Fruit fly (Drosophila melanogaster) whole organism, wandering third instar larva: Measurements from ENCODE around the gene CG32221.

ENCODE experiments used
- Abd-B ChIP-seq: fragments of >200 bp; optimal IDR thresholded peaks from 2 replicates; lab custom pipeline; 2017; ENCODE audit warnings: missing biosample characterization, missing genetic modification characterization
- CG32264 ChIP-seq: fragments of 200-800 bp; sonication (Bioruptor generic); optimal IDR thresholded peaks from 2 replicates; lab custom pipeline; 2016; ENCODE audit warnings: missing biosample characterization, missing genetic modification characterization
- CG9705 ChIP-seq: fragments of 200-800 bp; sonication (Bioruptor generic); optimal IDR thresholded peaks from 2 replicates; lab custom pipeline; 2018; ENCODE audit warnings: missing biosample characterization, mild to moderate bottlenecking, missing genetic modification characterization
- CrebA ChIP-seq: fragments of 200-800 bp; sonication (Bioruptor generic); optimal IDR thresholded peaks from 2 replicates; lab custom pipeline; 2016; ENCODE audit warnings: missing biosample characterization, mild to moderate bottlenecking, missing genetic modification characterization, borderline replicate concordance
- Dfd ChIP-seq: fragments of >200 bp; optimal IDR thresholded peaks from 2 replicates; lab custom pipeline; 2017; ENCODE audit warnings: missing biosample characterization, missing genetic modification characterization
- Dif ChIP-seq: fragments of 200-275, 200-300 bp; sonication (Bioruptor generic); optimal IDR thresholded peaks from 2 replicates; lab custom pipeline; 2018; ENCODE audit warnings: missing biosample characterization, missing genetic modification characterization; ENCODE audit not compliant: partially characterized antibody
- GATAd ChIP-seq: sonication (Bioruptor generic); optimal IDR thresholded peaks from 2 replicates; lab custom pipeline; 2016; ENCODE audit warnings: missing biosample characterization, missing genetic modification characterization
- HLH106 ChIP-seq: fragments of 200-800 bp; optimal IDR thresholded peaks from 3 replicates; lab custom pipeline; 2019; ENCODE audit warnings: missing biosample characterization, mild to moderate bottlenecking, missing genetic modification characterization, moderate library complexity
- Hnf4 ChIP-seq: fragments of 200-800 bp; sonication (Bioruptor generic); optimal IDR thresholded peaks from 2 replicates; lab custom pipeline; 2016; ENCODE audit warnings: missing biosample characterization, mild to moderate bottlenecking, missing genetic modification characterization
- Hr78 ChIP-seq: fragments of >200 bp; optimal IDR thresholded peaks from 2 replicates; lab custom pipeline; 2017; ENCODE audit warnings: missing biosample characterization, missing genetic modification characterization
- Hr83 ChIP-seq: fragments of 200-300 bp; sonication (Bioruptor generic); optimal IDR thresholded peaks from 2 replicates; lab custom pipeline; 2016; ENCODE audit warnings: missing biosample characterization, mild to moderate bottlenecking, missing genetic modification characterization, moderate library complexity; ENCODE audit not compliant: poor library complexity, severe bottlenecking
- Jra ChIP-seq: sonication (Bioruptor generic); optimal IDR thresholded peaks from 2 replicates; lab custom pipeline; 2016; ENCODE audit warnings: missing biosample characterization, missing genetic modification characterization
- Mio ChIP-seq: sonication (Bioruptor generic); optimal IDR thresholded peaks from 2 replicates; lab custom pipeline; 2016; ENCODE audit warnings: missing biosample characterization, missing genetic modification characterization
- Myc ChIP-seq: fragments of >200 bp; optimal IDR thresholded peaks from 2 replicates; lab custom pipeline; 2017
- N ChIP-seq: fragments of >200 bp; optimal IDR thresholded peaks from 2 replicates; lab custom pipeline; 2018; ENCODE audit warnings: missing biosample characterization, missing external identifiers, missing genetic modification characterization
- OdsH ChIP-seq: fragments of 200-800 bp; sonication (Bioruptor generic); optimal IDR thresholded peaks from 2 replicates; lab custom pipeline; 2016; ENCODE audit warnings: missing biosample characterization, mild to moderate bottlenecking, missing genetic modification characterization
- Rel ChIP-seq, 2 experiments: fragments of 200-800 bp; sonication (Bioruptor generic) in 1 of 2; optimal IDR thresholded peaks; 2 replicates in 1 of 2; 3 replicates in 1 of 2; lab custom pipeline; 2016 to 2019; ENCODE audit warnings: mild to moderate bottlenecking in 2 of 2, missing biosample characterization in 2 of 2, missing genetic modification characterization in 2 of 2, moderate library complexity in 1 of 2
- br ChIP-seq: fragments of 200-800 bp; sonication (Bioruptor generic); optimal IDR thresholded peaks from 2 replicates; lab custom pipeline; 2016; ENCODE audit warnings: missing biosample characterization, missing genetic modification characterization
- brk ChIP-seq: fragments of 200-800 bp; sonication (Bioruptor generic); optimal IDR thresholded peaks from 2 replicates; lab custom pipeline; 2016; ENCODE audit warnings: missing biosample characterization, mild to moderate bottlenecking, missing genetic modification characterization
- dl ChIP-seq, 2 experiments: fragments of 175-275, 200-275 bp in 1 of 2; fragments of 200-275 bp in 1 of 2; sonication (Bioruptor generic); optimal IDR thresholded peaks; lab custom pipeline; 2018; ENCODE audit warnings: mild to moderate bottlenecking in 2 of 2, missing biosample characterization in 2 of 2, missing genetic modification characterization in 2 of 2, moderate library complexity in 2 of 2; ENCODE audit not compliant: partially characterized antibody in 2 of 2, insufficient read depth in 1 of 2
- dmrt93B ChIP-seq: fragments of 200-800 bp; sonication (Bioruptor generic); optimal IDR thresholded peaks from 2 replicates; lab custom pipeline; 2018; ENCODE audit warnings: missing biosample characterization, mild to moderate bottlenecking, missing genetic modification characterization
- dsf ChIP-seq: sonication (Bioruptor generic); optimal IDR thresholded peaks from 2 replicates; lab custom pipeline; 2016; ENCODE audit warnings: missing biosample characterization, missing genetic modification characterization, borderline replicate concordance
- ey ChIP-seq: fragments of 200-800 bp; sonication (Bioruptor generic); optimal IDR thresholded peaks from 2 replicates; lab custom pipeline; 2016; ENCODE audit warnings: missing biosample characterization, missing genetic modification characterization
- foxo ChIP-seq, 2 experiments: fragments of 200-800 bp; sonication (Bioruptor generic); optimal IDR thresholded peaks; 2 replicates in 1 of 2; 3 replicates in 1 of 2; lab custom pipeline; 2016 to 2017; ENCODE audit warnings: missing biosample characterization in 2 of 2, missing genetic modification characterization in 2 of 2
- fru ChIP-seq: fragments of 200-800 bp; sonication (Bioruptor generic); optimal IDR thresholded peaks from 3 replicates; lab custom pipeline; 2016; ENCODE audit warnings: missing biosample characterization, mild to moderate bottlenecking, missing genetic modification characterization
- h ChIP-seq: fragments of 200-800 bp; sonication (Bioruptor generic); optimal IDR thresholded peaks from 3 replicates; lab custom pipeline; 2016; ENCODE audit warnings: missing biosample characterization, mild to moderate bottlenecking, missing genetic modification characterization
- jim ChIP-seq: fragments of 175-275, 200-325 bp; sonication (Bioruptor generic); optimal IDR thresholded peaks from 2 replicates; lab custom pipeline; 2016; ENCODE audit warnings: missing biosample characterization, mild to moderate bottlenecking, missing genetic modification characterization
- pan ChIP-seq: fragments of >200 bp; optimal IDR thresholded peaks from 2 replicates; lab custom pipeline; 2017
- psq ChIP-seq: fragments of 200-800 bp; sonication (Bioruptor generic); optimal IDR thresholded peaks from 3 replicates; lab custom pipeline; 2017; ENCODE audit warnings: missing biosample characterization, mild to moderate bottlenecking, missing genetic modification characterization, moderate library complexity
- rgr ChIP-seq: fragments of 200-800 bp; sonication (Bioruptor generic); optimal IDR thresholded peaks from 3 replicates; lab custom pipeline; 2016; ENCODE audit warnings: missing biosample characterization, mild to moderate bottlenecking, missing genetic modification characterization
- sage ChIP-seq: fragments of 200-800 bp; sonication (Bioruptor generic); optimal IDR thresholded peaks from 2 replicates; lab custom pipeline; 2016; ENCODE audit warnings: missing biosample characterization, mild to moderate bottlenecking, missing genetic modification characterization
- sv ChIP-seq: fragments of 200-800 bp; sonication (Bioruptor generic); optimal IDR thresholded peaks from 3 replicates; lab custom pipeline; 2016; ENCODE audit warnings: missing biosample characterization, missing genetic modification characterization
- tai ChIP-seq: sonication (Bioruptor generic); optimal IDR thresholded peaks from 2 replicates; lab custom pipeline; 2016; ENCODE audit warnings: missing biosample characterization, missing genetic modification characterization
- usp ChIP-seq: fragments of >200 bp; optimal IDR thresholded peaks from 2 replicates; lab custom pipeline; 2017; ENCODE audit warnings: missing biosample characterization, missing genetic modification characterization

CG32221 gene

dm6 chr3L:19848080-19848479, 13.6 kb downstream of the CG32221 start:
- TF ChIP-seq dmrt93B, result no peak
- TF ChIP-seq CrebA (GFP tag; lab: Kevin White, UChicago), result no peak
- no peak for TF ChIP-seq usp (GFP tag; lab: Kevin White, UChicago)
- no peak for TF ChIP-seq jim (GFP tag; lab: Kevin White, UChicago)
- no peak for TF ChIP-seq Jra (GFP tag; lab: Kevin White, UChicago)
- TF ChIP-seq rgr (GFP tag; lab: Kevin White, UChicago), result no peak
- no peak for TF ChIP-seq Rel (GFP tag; optimal IDR thresholded peaks at IDR 0.05; lab: Kevin White, UChicago)
- no peak for TF ChIP-seq Rel (tag; optimal IDR thresholded peaks at IDR 0.05; lab: Kevin White, UChicago)
- TF ChIP-seq h (GFP tag; lab: Kevin White, UChicago), result no peak

DNA sequence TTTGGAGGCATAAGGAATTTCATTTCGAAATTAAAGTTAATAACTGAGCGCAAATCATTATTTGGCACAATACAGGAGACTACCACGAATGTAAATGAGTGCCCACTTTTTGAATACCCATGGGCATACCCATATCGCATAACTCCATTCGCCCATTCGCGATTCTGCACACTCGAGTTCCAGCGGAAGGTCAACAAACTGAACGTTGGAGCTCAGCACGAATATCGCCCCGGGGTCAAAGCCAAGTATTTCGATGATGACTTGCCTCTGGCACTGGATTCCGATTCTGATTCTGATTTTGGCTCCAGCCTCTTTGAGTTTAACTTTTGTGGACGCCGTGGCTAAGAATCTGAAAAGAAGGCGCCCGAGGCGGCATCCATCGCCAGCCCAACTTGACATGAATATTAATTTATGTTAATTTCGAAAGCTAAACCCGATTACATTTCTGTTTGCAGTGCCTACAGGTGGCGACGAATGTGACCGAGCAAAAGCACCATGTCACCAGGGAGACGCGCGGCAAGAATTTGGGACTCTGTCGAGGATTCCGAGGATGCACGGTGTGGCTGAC, 23.5 kb downstream of the CG32221 start:
- no peak for TF ChIP-seq Jra (GFP tag; lab: Kevin White, UChicago)
- no peak for TF ChIP-seq Hr83 (GFP tag; lab: Kevin White, UChicago)
- no peak for TF ChIP-seq brk (GFP tag; lab: Kevin White, UChicago)
- no peak for TF ChIP-seq CG9705
- TF ChIP-seq Dif, result no peak
- no peak for TF ChIP-seq HLH106 (tag; lab: Kevin White, UChicago)
- no peak for TF ChIP-seq Myc (lab: Kevin White, UChicago)
- no peak for TF ChIP-seq Abd-B (GFP tag; lab: Kevin White, UChicago)
- no peak for TF ChIP-seq h (GFP tag; lab: Kevin White, UChicago)
- TF ChIP-seq OdsH (GFP tag; lab: Kevin White, UChicago), result no peak
- no peak for TF ChIP-seq jim (GFP tag; lab: Kevin White, UChicago)
- no peak for TF ChIP-seq sage (GFP tag; lab: Kevin White, UChicago)
- TF ChIP-seq N, result no peak

DNA sequence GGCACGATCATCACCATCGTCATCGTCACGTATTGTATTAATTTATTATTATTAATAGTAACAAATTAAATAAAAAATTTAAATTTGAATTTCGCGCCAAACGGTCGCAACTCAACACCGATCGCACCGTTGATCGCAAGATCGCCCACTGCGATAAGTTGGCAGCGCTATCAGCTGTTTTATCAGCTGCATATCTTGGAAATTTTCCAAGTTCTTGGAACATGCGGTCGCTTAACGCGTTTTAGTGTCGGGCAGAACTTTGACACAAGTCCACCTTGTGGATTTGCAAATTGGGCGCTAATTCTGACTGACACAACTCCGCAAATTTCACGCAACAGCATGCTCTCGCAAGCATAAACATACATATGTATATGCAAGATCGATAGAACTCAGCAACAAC, 26.7 kb downstream of the CG32221 start:
- TF ChIP-seq Dif (peak; percentile 5), rgr (GFP tag; lab: Kevin White, UChicago) (peak; percentile 25), Rel (GFP tag; optimal IDR thresholded peaks at IDR 0.05; lab: Kevin White, UChicago) (no peak), Rel (tag; optimal IDR thresholded peaks at IDR 0.05; lab: Kevin White, UChicago) (peak; percentile 16), psq (GFP tag; lab: Kevin White, UChicago) (peak; percentile 11), h (GFP tag; lab: Kevin White, UChicago) (peak; percentile 23), Dfd (GFP tag; lab: Kevin White, UChicago) (no peak), Myc (lab: Kevin White, UChicago) (peak; percentile 37), Hr83 (GFP tag; lab: Kevin White, UChicago) (peak; percentile 38), HLH106 (tag; lab: Kevin White, UChicago) (no peak), ey (GFP tag; lab: Kevin White, UChicago) (no peak), fru (no peak), pan (no peak), sage (GFP tag; lab: Kevin White, UChicago) (peak; percentile 23), GATAd (GFP tag; lab: Kevin White, UChicago) (no peak)

- TF ChIP-seq Myc (lab: Kevin White, UChicago), result no peak
- TF ChIP-seq Hr83 (GFP tag; lab: Kevin White, UChicago), result no peak
- TF ChIP-seq CrebA (GFP tag; lab: Kevin White, UChicago), result no peak
- TF ChIP-seq dmrt93B, result no peak
- TF ChIP-seq foxo (GFP tag; optimal IDR thresholded peaks at IDR 0.05; lab: Kevin White, UChicago), result no peak
- TF ChIP-seq rgr (GFP tag; lab: Kevin White, UChicago), result no peak
- TF ChIP-seq sage (GFP tag; lab: Kevin White, UChicago), result no peak
- TF ChIP-seq dsf (GFP tag; lab: Kevin White, UChicago), result no peak
- TF ChIP-seq N, result no peak
- TF ChIP-seq Jra (GFP tag; lab: Kevin White, UChicago), result no peak
Measured at dm6 chr3L:19867238-19867637, 32.8 kb downstream of the CG32221 start.

dm6 chr3L:19869698-19870097, 35.2 kb downstream of the CG32221 start:
- no peak for TF ChIP-seq tai
- no peak for TF ChIP-seq Mio (GFP tag; lab: Kevin White, UChicago)
- TF ChIP-seq Hnf4 (GFP tag; lab: Kevin White, UChicago), result no peak
- TF ChIP-seq br (GFP tag; lab: Kevin White, UChicago), result peak; percentile 28
- TF ChIP-seq rgr (GFP tag; lab: Kevin White, UChicago), result peak; percentile 36
- TF ChIP-seq dl (GFP tag; optimal IDR thresholded peaks at IDR 0.05; lab: Kevin White, UChicago; ENCODE audit: insufficient read depth in 1 of 2, partially characterized antibody in 2 of 2), result no peak
- TF ChIP-seq Dfd (GFP tag; lab: Kevin White, UChicago), result no peak
- no peak for TF ChIP-seq CG9705
- no peak for TF ChIP-seq Dif
- TF ChIP-seq Rel (GFP tag; optimal IDR thresholded peaks at IDR 0.05; lab: Kevin White, UChicago), result no peak
- TF ChIP-seq Rel (tag; optimal IDR thresholded peaks at IDR 0.05; lab: Kevin White, UChicago), result peak; percentile 95
- TF ChIP-seq Myc (lab: Kevin White, UChicago), result no peak
- peak in 1 of 2 experiments; percentile 48 for TF ChIP-seq foxo (GFP tag; optimal IDR thresholded peaks at IDR 0.05; lab: Kevin White, UChicago)
- TF ChIP-seq GATAd (GFP tag; lab: Kevin White, UChicago), result no peak
- TF ChIP-seq Jra (GFP tag; lab: Kevin White, UChicago), result no peak
- no peak for TF ChIP-seq sv (GFP tag; lab: Kevin White, UChicago)
- TF ChIP-seq sage (GFP tag; lab: Kevin White, UChicago), result no peak
- TF ChIP-seq OdsH (GFP tag; lab: Kevin White, UChicago), result peak; percentile 37
- no peak for TF ChIP-seq Abd-B (GFP tag; lab: Kevin White, UChicago)
- TF ChIP-seq Hr83 (GFP tag; lab: Kevin White, UChicago), result no peak
- no peak for TF ChIP-seq CG32264 (GFP tag; lab: Kevin White, UChicago)
- no peak for TF ChIP-seq jim (GFP tag; lab: Kevin White, UChicago)
- TF ChIP-seq brk (GFP tag; lab: Kevin White, UChicago), result no peak
- TF ChIP-seq h (GFP tag; lab: Kevin White, UChicago), result peak; percentile 52
- TF ChIP-seq dmrt93B, result no peak
- TF ChIP-seq fru, result peak; percentile 41
- no peak for TF ChIP-seq pan
- TF ChIP-seq Hr78 (GFP tag; lab: Kevin White, UChicago), result no peak
- TF ChIP-seq HLH106 (tag; lab: Kevin White, UChicago), result no peak
- peak; percentile 19 for TF ChIP-seq psq (GFP tag; lab: Kevin White, UChicago)
- no peak for TF ChIP-seq usp (GFP tag; lab: Kevin White, UChicago)
